Worm (Caenorhabditis elegans) whole organism, midembryonic: ENCODE measurements around the gene npr-13.

ENCODE experiments used
- flt-1 ChIP-seq: fragments of 200-800 bp; sonication (Bioruptor generic); IDR thresholded peaks from 2 replicates; pipeline ENCODE4 v1.3.6; 2022; ENCODE audit warnings: missing genetic modification characterization, missing compliant biosample characterization
- klf-2 ChIP-seq: fragments of 200-800 bp; sonication (Bioruptor generic); conservative IDR thresholded peaks from 2 replicates; pipeline ENCODE4 v1.3.6; 2022; ENCODE audit warnings: missing genetic modification reagents, missing genetic modification characterization, missing compliant biosample characterization
- ztf-23 ChIP-seq: fragments of 200-800 bp; sonication (Bioruptor generic); IDR thresholded peaks from 2 replicates; pipeline ENCODE4 v1.3.6; 2022; ENCODE audit warnings: missing genetic modification reagents, missing genetic modification characterization, missing compliant biosample characterization

ce11 chrV:14859380-14859779, 977 bp upstream of the npr-13 start:
- no peak for TF ChIP-seq klf-2 (GFP tag; lab: Robert Waterston, UW)
- TF ChIP-seq flt-1 (GFP tag; lab: Robert Waterston, UW): no peak
- TF ChIP-seq ztf-23 (GFP tag; lab: Robert Waterston, UW): no peak
